Worm (Caenorhabditis elegans) whole organism, L1 larva: ENCODE results near the gene F14D7.1.

Experiments used
- ama-1 ChIP-seq: fragments of 150-350 bp; optimal IDR thresholded peaks from 2 replicates; lab custom pipeline; 2014
- ceh-82 ChIP-seq, 3 experiments: fragments of 150-350 bp in 1 of 3; sonication (generic microtip) in 2 of 3; optimal IDR thresholded peaks; 2 replicates each; lab custom pipeline; 2014 to 2017; ENCODE audit warnings: missing biosample characterization in 3 of 3, missing genetic modification characterization in 3 of 3
- egl-27 ChIP-seq, 2 experiments: fragments of 150-350 bp in 1 of 2; sonication (generic microtip); optimal IDR thresholded peaks; 3 replicates each; lab custom pipeline; 2017 to 2018; ENCODE audit warnings: missing biosample characterization in 2 of 2, missing genetic modification characterization in 2 of 2, missing genetic modification reagents in 2 of 2
- fkh-10 ChIP-seq: sonication (generic microtip); optimal IDR thresholded peaks from 2 replicates; lab custom pipeline; 2017; ENCODE audit warnings: missing biosample characterization, missing genetic modification reagents, missing genetic modification characterization
- fos-1 ChIP-seq: fragments of 150-350 bp; optimal IDR thresholded peaks from 2 replicates; lab custom pipeline; 2014; ENCODE audit warnings: missing biosample characterization, missing genetic modification characterization
- lin-13 ChIP-seq: fragments of 150-350 bp; optimal IDR thresholded peaks from 2 replicates; lab custom pipeline; 2014; ENCODE audit warnings: missing biosample characterization, missing genetic modification reagents, missing genetic modification characterization
- lsy-2 ChIP-seq, 2 experiments: fragments of 150-350 bp; optimal IDR thresholded peaks; 2 replicates each; lab custom pipeline; 2014; ENCODE audit warnings: missing biosample characterization in 2 of 2, missing genetic modification characterization in 2 of 2
- mep-1 ChIP-seq: fragments of 150-350 bp; optimal IDR thresholded peaks from 2 replicates; lab custom pipeline; 2014; ENCODE audit warnings: missing biosample characterization, missing genetic modification characterization
- nhr-11 ChIP-seq: fragments of 150-350 bp; optimal IDR thresholded peaks from 2 replicates; lab custom pipeline; 2014; ENCODE audit warnings: missing biosample characterization, missing genetic modification characterization
- nhr-12 ChIP-seq: sonication (generic microtip); optimal IDR thresholded peaks from 2 replicates; lab custom pipeline; 2017; ENCODE audit warnings: missing biosample characterization, missing genetic modification characterization
- nhr-237 ChIP-seq: fragments of 150-350 bp; optimal IDR thresholded peaks from 2 replicates; lab custom pipeline; 2014; ENCODE audit warnings: missing biosample characterization, missing genetic modification characterization
- unc-86 ChIP-seq: sonication (generic microtip); optimal IDR thresholded peaks from 2 replicates; lab custom pipeline; 2016; ENCODE audit warnings: missing genetic modification characterization, missing compliant biosample characterization
- zag-1 ChIP-seq: fragments of 150-350 bp; optimal IDR thresholded peaks from 2 replicates; lab custom pipeline; 2014; ENCODE audit warnings: missing biosample characterization, missing genetic modification characterization

DNA sequence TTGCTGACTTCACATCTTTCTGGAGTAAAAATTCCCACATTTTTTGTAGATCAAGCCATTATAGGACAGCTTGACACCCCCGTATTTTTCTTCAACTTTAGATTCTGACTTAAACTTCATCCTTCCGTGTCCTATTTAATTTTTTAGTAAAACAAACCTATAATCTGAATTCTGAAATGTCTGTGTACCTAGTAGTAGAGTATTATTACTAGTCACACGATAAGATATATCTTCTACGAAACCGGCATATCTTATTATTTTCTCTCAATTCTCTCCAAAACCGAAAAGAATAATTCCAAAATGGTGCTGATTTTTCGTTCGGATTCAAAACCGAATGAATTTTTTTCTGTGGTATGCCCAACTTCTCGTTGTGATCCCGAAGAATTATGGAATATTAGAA lies 5.1 kb upstream of the F14D7.1 start, which contains the start of gene F14D7.9:
- no peak for TF ChIP-seq egl-27 (tag; optimal IDR thresholded peaks at IDR 0.05; lab: Kevin White, UChicago)
- TF ChIP-seq lin-13, result no peak
- TF ChIP-seq lsy-2 (tag; optimal IDR thresholded peaks at IDR 0.05; lab: Kevin White, UChicago), result no peak
- TF ChIP-seq nhr-237 (tag; lab: Kevin White, UChicago), result no peak
- no peak for TF ChIP-seq mep-1 (tag; lab: Kevin White, UChicago)
- no peak for TF ChIP-seq nhr-11 (tag; lab: Kevin White, UChicago)
- TF ChIP-seq zag-1 (tag; lab: Kevin White, UChicago), result no peak
- TF ChIP-seq fkh-10, result no peak
- no peak for TF ChIP-seq unc-86 (tag; lab: Kevin White, UChicago)
- no peak for TF ChIP-seq ceh-82 (tag; optimal IDR thresholded peaks at IDR 0.05; lab: Kevin White, UChicago)
- TF ChIP-seq nhr-12 (tag; lab: Kevin White, UChicago), result no peak
- TF ChIP-seq fos-1 (tag; lab: Kevin White, UChicago), result no peak
- TF ChIP-seq ama-1 (lab: Kevin White, UChicago), result no peak
